Fruit fly (Drosophila melanogaster): ENCODE measurements around the gene Rsod.

Rsod gene

DNA sequence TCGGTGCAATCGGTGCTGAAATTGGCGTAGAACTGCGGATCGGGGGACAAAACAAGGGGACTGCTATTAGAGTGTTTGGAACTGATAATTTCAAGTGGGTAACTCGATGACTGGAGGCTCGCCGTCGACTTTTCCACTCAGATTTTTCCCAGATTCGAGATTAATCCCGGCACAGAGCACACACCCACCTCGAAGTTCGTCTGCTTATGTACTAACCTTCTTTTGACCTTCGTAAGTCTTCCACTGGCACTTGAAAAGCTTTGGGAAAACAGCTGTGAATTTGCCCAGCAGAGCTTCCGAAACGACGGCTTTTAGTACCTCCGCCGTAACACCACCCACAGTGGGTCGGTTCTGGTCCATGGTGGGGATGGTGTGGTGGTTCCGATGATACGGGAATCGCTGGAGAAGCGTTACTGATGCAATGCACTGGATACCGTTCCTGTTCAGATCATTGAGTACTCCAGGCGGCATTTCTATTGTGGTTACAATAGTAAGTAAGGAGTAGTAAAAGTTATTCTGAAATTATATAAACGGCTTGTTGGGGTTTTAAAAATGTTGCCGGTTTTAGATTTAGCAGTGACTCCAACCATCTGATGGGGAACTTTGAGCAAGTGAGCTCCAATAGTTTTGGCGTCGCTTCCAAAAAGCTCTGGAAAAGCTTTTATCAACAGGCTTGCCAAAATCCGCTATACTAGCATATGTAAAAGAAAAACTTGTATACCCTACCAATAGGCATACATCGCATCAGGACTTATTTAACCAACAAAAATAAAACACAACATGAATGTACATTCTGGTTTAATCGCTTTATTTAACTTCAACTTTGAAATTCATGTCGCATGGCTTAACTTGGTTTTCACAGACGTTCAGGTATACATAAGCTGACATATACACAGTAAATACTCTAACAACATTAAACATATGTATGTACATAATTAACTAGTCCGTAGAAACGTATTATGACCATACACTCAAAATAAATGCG lies 36.7 kb downstream of the Rsod start, which contains the start of gene Tpi:
TSS of gene Tpi (minus strand) at position 537 of the 985 bp plus-strand sequence.
- no peak for TF ChIP-seq dmrt11E (tag; optimal IDR thresholded peaks at IDR 0.05)
- TF ChIP-seq inv (GFP tag; IDR thresholded peaks at IDR 0.05; ENCODE audit: partially characterized antibody), result no peak
- no peak for TF ChIP-seq CG10543 (GFP tag; optimal IDR thresholded peaks at IDR 0.05)
- TF ChIP-seq CG2120 (GFP tag; optimal IDR thresholded peaks at IDR 0.05), result peak; percentile 81
- TF ChIP-seq CHES-1-like (GFP tag; optimal IDR thresholded peaks at IDR 0.05), result peak; percentile 17
- TF ChIP-seq CG15269 (tag; optimal IDR thresholded peaks at IDR 0.05), result peak; percentile 68
- TF ChIP-seq rib (GFP tag; IDR thresholded peaks at IDR 0.05), result no peak
- no peak for TF ChIP-seq CG4328 (GFP tag; optimal IDR thresholded peaks at IDR 0.05)
- TF ChIP-seq Dp (GFP tag; optimal IDR thresholded peaks at IDR 0.05), result peak; percentile 41
- no peak for TF ChIP-seq Eip74EF (GFP tag; optimal IDR thresholded peaks at IDR 0.05)
- no peak for TF ChIP-seq CG11723 (GFP tag; optimal IDR thresholded peaks at IDR 0.05)
- no peak for TF ChIP-seq gem (tag; optimal IDR thresholded peaks at IDR 0.05)
- no peak for TF ChIP-seq Aef1 (GFP tag; IDR thresholded peaks at IDR 0.05)
- TF ChIP-seq phol (tag; optimal IDR thresholded peaks at IDR 0.05), result no peak
- no peak for TF ChIP-seq corto (GFP tag; optimal IDR thresholded peaks at IDR 0.05)
- TF ChIP-seq B-H2 (GFP tag; optimal IDR thresholded peaks at IDR 0.05), result no peak
- TF ChIP-seq Vsx1 (GFP tag; optimal IDR thresholded peaks at IDR 0.05), result no peak
- TF ChIP-seq D (optimal IDR thresholded peaks at IDR 0.05), result no peak
- no peak for TF ChIP-seq D (GFP tag; optimal IDR thresholded peaks at IDR 0.05)
- peak; percentile 18 for TF ChIP-seq Hand (GFP tag; optimal IDR thresholded peaks at IDR 0.05)
- TF ChIP-seq eyg (GFP tag; optimal IDR thresholded peaks at IDR 0.05), result peak; percentile 22
- TF ChIP-seq CG12769 (tag; optimal IDR thresholded peaks at IDR 0.05), result no peak
- TF ChIP-seq pum (GFP tag; optimal IDR thresholded peaks at IDR 0.05), result no peak
- TF ChIP-seq gsb (GFP tag; IDR thresholded peaks at IDR 0.05), result no peak
- no peak for TF ChIP-seq jing (GFP tag; optimal IDR thresholded peaks at IDR 0.05)
- TF ChIP-seq Dip2 (GFP tag; IDR thresholded peaks at IDR 0.05), result no peak
- TF ChIP-seq chinmo (GFP tag; IDR thresholded peaks at IDR 0.05; ENCODE audit: partially characterized antibody), result no peak
- no peak for TF ChIP-seq ems (GFP tag; optimal IDR thresholded peaks at IDR 0.05)
- TF ChIP-seq Pdp1 (GFP tag; optimal IDR thresholded peaks at IDR 0.05), result peak; percentile 22 to 93
- peak; percentile 26 for TF ChIP-seq HLH54F (GFP tag; optimal IDR thresholded peaks at IDR 0.05)
- no peak for TF ChIP-seq CG11504 (tag; optimal IDR thresholded peaks at IDR 0.05)
- TF ChIP-seq gfzf (GFP tag; optimal IDR thresholded peaks at IDR 0.05), result peak; percentile 75
- no peak for TF ChIP-seq Nf-YC (tag; optimal IDR thresholded peaks at IDR 0.05)
- no peak for TF ChIP-seq CG3163 (GFP tag; optimal IDR thresholded peaks at IDR 0.05)
- no peak for TF ChIP-seq CG2712 (tag; optimal IDR thresholded peaks at IDR 0.05)
- TF ChIP-seq Dek (tag; optimal IDR thresholded peaks at IDR 0.05), result peak; percentile 29
- no peak for TF ChIP-seq Ets65A (GFP tag)
- peak; percentile 38 for TF ChIP-seq CG3281 (GFP tag; optimal IDR thresholded peaks at IDR 0.05)
- no peak for TF ChIP-seq Sry-δ (GFP tag; optimal IDR thresholded peaks at IDR 0.05)
- no peak for TF ChIP-seq CG7963 (GFP tag; IDR thresholded peaks at IDR 0.05; ENCODE audit: partially characterized antibody)
- peak; percentile 7 for TF ChIP-seq Camta (GFP tag; optimal IDR thresholded peaks at IDR 0.05)
- TF ChIP-seq CG13287 (GFP tag; IDR thresholded peaks at IDR 0.05; ENCODE audit: partially characterized antibody), result peak; percentile 22; the same call in 1 of the 2 replicates
- no peak for TF ChIP-seq CG43689 (GFP tag; IDR thresholded peaks at IDR 0.05)
- TF ChIP-seq D19A (tag; optimal IDR thresholded peaks at IDR 0.05), result peak; percentile 70
- peak; percentile 10; the same call in 1 of the 2 replicates for TF ChIP-seq Rfx (GFP tag; IDR thresholded peaks at IDR 0.05)
- peak; percentile 25 for TF ChIP-seq CG7556 (GFP tag; optimal IDR thresholded peaks at IDR 0.05)
- TF ChIP-seq HLHmδ (GFP tag; optimal IDR thresholded peaks at IDR 0.05), result no peak
- TF ChIP-seq Dad (GFP tag; optimal IDR thresholded peaks at IDR 0.05), result no peak

All from whole organism, embryonic.